Worm (Caenorhabditis elegans): ENCODE measurements around the gene F26G1.15.

ce11 chrII:4756751-4757150, 33.3 kb upstream of the F26G1.15 start, which contains the start of gene C27D9.2:
- TF ChIP-seq F55B11.4 (tag; optimal IDR thresholded peaks at IDR 0.05; ENCODE audit: borderline replicate concordance, insufficient read depth) (no peak), lag-1 (GFP tag; IDR thresholded peaks at IDR 0.05) (no peak), sdz-38 (tag; optimal IDR thresholded peaks at IDR 0.05) (no peak), lsl-1 (GFP tag; optimal IDR thresholded peaks at IDR 0.05) (no peak), unc-62 (GFP tag; optimal IDR thresholded peaks at IDR 0.05) (no peak), ztf-22 (GFP tag; optimal IDR thresholded peaks at IDR 0.05) (no peak), lin-54 (GFP tag; optimal IDR thresholded peaks at IDR 0.05) (no peak), nhr-27 (tag; optimal IDR thresholded peaks at IDR 0.05) (no peak)
